Fruit fly (Drosophila melanogaster) whole organism, embryonic: ENCODE measurements around the gene RfC3.

Experiments
- Atf6 ChIP-seq: fragments of 200-800 bp; sonication (Bioruptor generic); IDR thresholded peaks from 2 replicates; pipeline ENCODE4 v1.3.6; 2022; ENCODE audit warnings: missing biosample characterization, missing genetic modification characterization
- CG10274 ChIP-seq: fragments of 200-800 bp; sonication (Bioruptor generic); optimal IDR thresholded peaks from 3 replicates; lab custom pipeline; 2017; ENCODE audit warnings: missing biosample characterization, mild to moderate bottlenecking, missing genetic modification characterization
- CG1233 ChIP-seq: fragments of 200-800 bp; sonication (Bioruptor generic); optimal IDR thresholded peaks from 4 replicates; lab custom pipeline; 2018; ENCODE audit warnings: missing biosample characterization, mild to moderate bottlenecking, missing genetic modification characterization
- CG12659 ChIP-seq: fragments of 200-800 bp; sonication (Bioruptor generic); optimal IDR thresholded peaks from 3 replicates; lab custom pipeline; 2017; ENCODE audit warnings: mild to moderate bottlenecking, missing biosample characterization, missing genetic modification reagents, missing genetic modification characterization
- CG14014 ChIP-seq: fragments of 200-800 bp; sonication (Bioruptor generic); IDR thresholded peaks from 2 replicates; pipeline ENCODE4 v1.3.6; 2022; ENCODE audit warnings: missing biosample characterization, missing genetic modification characterization
- CG16815 ChIP-seq: fragments of 200-800 bp; sonication (Bioruptor generic); optimal IDR thresholded peaks from 3 replicates; lab custom pipeline; 2017; ENCODE audit warnings: missing biosample characterization, mild to moderate bottlenecking, missing genetic modification characterization
- CG17186 ChIP-seq: fragments of 200-800 bp; sonication (Bioruptor generic); optimal IDR thresholded peaks from 3 replicates; lab custom pipeline; 2017; ENCODE audit warnings: missing biosample characterization, missing genetic modification reagents, missing genetic modification characterization
- CG17361 ChIP-seq: fragments of 200-800 bp; sonication (Bioruptor generic); IDR thresholded peaks from 3 replicates; pipeline ENCODE4 v1.3.6; 2022; ENCODE audit warnings: missing biosample characterization, missing genetic modification characterization
- CG17829 ChIP-seq: fragments of 200-800 bp; optimal IDR thresholded peaks from 2 replicates; lab custom pipeline; 2019; ENCODE audit warnings: missing biosample characterization, mild to moderate bottlenecking, missing genetic modification characterization, moderate library complexity
- CG1792 ChIP-seq: fragments of 200-800 bp; sonication (Bioruptor generic); optimal IDR thresholded peaks from 2 replicates; lab custom pipeline; 2016; ENCODE audit warnings: missing biosample characterization, missing genetic modification characterization
- CG18262 ChIP-seq: fragments of 200-800 bp; optimal IDR thresholded peaks from 3 replicates; lab custom pipeline; 2019; ENCODE audit warnings: missing biosample characterization, mild to moderate bottlenecking, missing genetic modification characterization, moderate library complexity
- CG30431 ChIP-seq: fragments of 200-800 bp; sonication (Bioruptor generic); optimal IDR thresholded peaks from 2 replicates; lab custom pipeline; 2017; ENCODE audit warnings: missing biosample characterization, missing genetic modification characterization
- CG34422 ChIP-seq: fragments of 200-800 bp; sonication (Bioruptor generic); IDR thresholded peaks from 3 replicates; pipeline ENCODE4 v1.3.6; 2022; ENCODE audit warnings: missing biosample characterization, missing genetic modification characterization
- CG6683 ChIP-seq: fragments of 200-800 bp; sonication (Bioruptor generic); optimal IDR thresholded peaks from 2 replicates; lab custom pipeline; 2017; ENCODE audit warnings: missing biosample characterization, mild to moderate bottlenecking, missing genetic modification characterization, missing genetic modification reagents
- CG7963 ChIP-seq: fragments of 200-800 bp; sonication (Bioruptor generic); IDR thresholded peaks from 3 replicates; pipeline ENCODE4 v1.3.6; 2022; ENCODE audit warnings: missing biosample characterization, missing genetic modification characterization; ENCODE audit not compliant: partially characterized antibody
- CG8281 ChIP-seq: fragments of 200-800 bp; sonication (Bioruptor generic); optimal IDR thresholded peaks from 2 replicates; lab custom pipeline; 2018; ENCODE audit warnings: missing biosample characterization, mild to moderate bottlenecking, missing genetic modification characterization, moderate library complexity
- CG9609 ChIP-seq: fragments of 200-800 bp; sonication (Bioruptor generic); optimal IDR thresholded peaks from 3 replicates; lab custom pipeline; 2016; ENCODE audit warnings: missing biosample characterization, missing genetic modification characterization
- Dp ChIP-seq: fragments of 200-800 bp; sonication (Bioruptor generic); optimal IDR thresholded peaks from 2 replicates; lab custom pipeline; 2018; ENCODE audit warnings: missing biosample characterization, mild to moderate bottlenecking, missing genetic modification characterization, moderate library complexity
- Dref ChIP-seq: fragments of 200-800 bp; sonication (Bioruptor generic); IDR thresholded peaks from 2 replicates; pipeline ENCODE4 v1.3.6; 2022; ENCODE audit warnings: missing biosample characterization, missing genetic modification characterization
- HLH54F ChIP-seq: fragments of 200-800 bp; sonication (Bioruptor generic); optimal IDR thresholded peaks from 3 replicates; lab custom pipeline; 2016; ENCODE audit warnings: missing biosample characterization, missing genetic modification characterization
- Hsf ChIP-seq: fragments of 200-800 bp; sonication (Bioruptor generic); optimal IDR thresholded peaks from 3 replicates; lab custom pipeline; 2016; ENCODE audit warnings: missing biosample characterization, missing genetic modification characterization
- NC2β ChIP-seq: fragments of 200-800 bp; sonication (Bioruptor generic); optimal IDR thresholded peaks from 2 replicates; lab custom pipeline; 2016; ENCODE audit warnings: missing biosample characterization, missing genetic modification characterization
- NfI ChIP-seq: fragments of 200-800 bp; sonication (Bioruptor generic); optimal IDR thresholded peaks from 3 replicates; lab custom pipeline; 2018; ENCODE audit warnings: missing biosample characterization, mild to moderate bottlenecking, missing genetic modification characterization, moderate library complexity
- Rfx ChIP-seq: fragments of 200-800 bp; sonication (Bioruptor generic); IDR thresholded peaks from 2 replicates; pipeline ENCODE4 v1.3.6; 2022; ENCODE audit warnings: missing biosample characterization, missing genetic modification characterization
- Rx ChIP-seq: fragments of 200-800 bp; sonication (Bioruptor generic); IDR thresholded peaks from 2 replicates; pipeline ENCODE4 v1.3.6; 2022; ENCODE audit warnings: missing biosample characterization, missing genetic modification characterization
- Sox102F ChIP-seq: fragments of 200-800 bp; sonication (Bioruptor generic); optimal IDR thresholded peaks from 2 replicates; lab custom pipeline; 2018; ENCODE audit warnings: missing biosample characterization, mild to moderate bottlenecking, missing genetic modification characterization, moderate library complexity
- Sry-β ChIP-seq: fragments of 200-800 bp; sonication (Bioruptor generic); optimal IDR thresholded peaks from 2 replicates; lab custom pipeline; 2018; ENCODE audit warnings: missing biosample characterization, mild to moderate bottlenecking, missing genetic modification characterization, moderate library complexity
- Vsx1 ChIP-seq: fragments of 200-800 bp; sonication (Bioruptor generic); optimal IDR thresholded peaks from 2 replicates; lab custom pipeline; 2017; ENCODE audit warnings: missing biosample characterization, mild to moderate bottlenecking, missing genetic modification characterization, missing genetic modification reagents
- bab2 ChIP-seq: fragments of 200-800 bp; sonication (Bioruptor generic); optimal IDR thresholded peaks from 2 replicates; lab custom pipeline; 2016; ENCODE audit warnings: missing biosample characterization, missing genetic modification characterization
- bcd ChIP-seq: fragments of 200-800 bp; sonication (Bioruptor generic); optimal IDR thresholded peaks from 2 replicates; lab custom pipeline; 2017; ENCODE audit warnings: missing biosample characterization, mild to moderate bottlenecking, missing genetic modification characterization
- bsh ChIP-seq, 2 experiments: fragments of 200-800 bp; sonication (Bioruptor generic); optimal IDR thresholded peaks; 2 replicates each; lab custom pipeline; 2017 to 2018; ENCODE audit warnings: mild to moderate bottlenecking in 2 of 2, missing biosample characterization in 2 of 2, missing genetic modification characterization in 2 of 2, moderate library complexity in 1 of 2
- cas ChIP-seq: fragments of 200-800 bp; sonication (Bioruptor generic); IDR thresholded peaks from 2 replicates; pipeline ENCODE4 v1.3.6; 2022; ENCODE audit warnings: missing biosample characterization, missing genetic modification characterization
- ci ChIP-seq: fragments of 200-800 bp; sonication (Bioruptor generic); IDR thresholded peaks from 3 replicates; pipeline ENCODE4 v1.3.6; 2022; ENCODE audit warnings: missing biosample characterization, missing genetic modification characterization
- da ChIP-seq: fragments of 200-800 bp; sonication (Bioruptor generic); optimal IDR thresholded peaks from 2 replicates; lab custom pipeline; 2016; ENCODE audit warnings: missing biosample characterization, missing genetic modification characterization
- dan ChIP-seq: fragments of 200-800 bp; sonication (Bioruptor generic); IDR thresholded peaks from 2 replicates; pipeline ENCODE4 v1.3.6; 2022; ENCODE audit warnings: missing biosample characterization, missing genetic modification characterization
- gcm2 ChIP-seq: fragments of 200-800 bp; sonication (Bioruptor generic); optimal IDR thresholded peaks from 2 replicates; lab custom pipeline; 2016; ENCODE audit warnings: missing biosample characterization, missing genetic modification characterization
- gt ChIP-seq: fragments of 200-800 bp; sonication (Bioruptor generic); IDR thresholded peaks from 2 replicates; pipeline ENCODE4 v1.3.6; 2022; ENCODE audit warnings: missing biosample characterization, missing genetic modification characterization
- ham ChIP-seq: fragments of 200-800 bp; sonication (Bioruptor generic); IDR thresholded peaks from 2 replicates; pipeline ENCODE4 v1.3.6; 2022; ENCODE audit warnings: missing biosample characterization, missing genetic modification characterization
- hbn ChIP-seq: fragments of 200-800 bp; sonication (Bioruptor generic); IDR thresholded peaks from 2 replicates; pipeline ENCODE4 v1.3.6; 2022; ENCODE audit warnings: missing biosample characterization, missing genetic modification characterization; ENCODE audit not compliant: partially characterized antibody
- mirr ChIP-seq: fragments of 200-800 bp; sonication (Bioruptor generic); optimal IDR thresholded peaks from 3 replicates; lab custom pipeline; 2018; ENCODE audit warnings: missing biosample characterization, mild to moderate bottlenecking, missing genetic modification characterization
- oc ChIP-seq: fragments of 200-800 bp; sonication (Bioruptor generic); optimal IDR thresholded peaks from 2 replicates; lab custom pipeline; 2018; ENCODE audit warnings: missing biosample characterization, mild to moderate bottlenecking, missing genetic modification characterization, moderate library complexity
- p53 ChIP-seq: fragments of 200-800 bp; sonication (Bioruptor generic); optimal IDR thresholded peaks from 2 replicates; lab custom pipeline; 2016; ENCODE audit warnings: missing biosample characterization, missing genetic modification characterization
- psq ChIP-seq: fragments of 200-800 bp; sonication (Bioruptor generic); optimal IDR thresholded peaks from 2 replicates; lab custom pipeline; 2017; ENCODE audit warnings: missing biosample characterization, missing genetic modification characterization
- sens-2 ChIP-seq: fragments of 200-800 bp; sonication (Bioruptor generic); IDR thresholded peaks from 2 replicates; pipeline ENCODE4 v1.3.6; 2022; ENCODE audit warnings: missing biosample characterization, missing genetic modification characterization
- sisA ChIP-seq: fragments of 200-800 bp; sonication (Bioruptor generic); IDR thresholded peaks from 2 replicates; pipeline ENCODE4 v1.3.6; 2022; ENCODE audit warnings: missing biosample characterization, missing genetic modification characterization
- slou ChIP-seq: fragments of 200-800 bp; sonication (Bioruptor generic); optimal IDR thresholded peaks from 3 replicates; lab custom pipeline; 2016; ENCODE audit warnings: missing biosample characterization, missing genetic modification characterization
- ssp ChIP-seq: fragments of 200-800 bp; sonication (Bioruptor generic); IDR thresholded peaks from 2 replicates; pipeline ENCODE4 v1.3.6; 2022; ENCODE audit warnings: missing biosample characterization, missing genetic modification characterization
- tap ChIP-seq: fragments of 200-800 bp; optimal IDR thresholded peaks from 3 replicates; lab custom pipeline; 2019; ENCODE audit warnings: missing biosample characterization, mild to moderate bottlenecking, missing genetic modification characterization, moderate library complexity
- tll ChIP-seq, 2 experiments: fragments of 200-800 bp in 1 of 2; fragments of >200 bp in 1 of 2; sonication (Bioruptor generic) in 1 of 2; optimal IDR thresholded peaks; 2 replicates each; lab custom pipeline; 2017 to 2019; ENCODE audit warnings: missing biosample characterization in 2 of 2, missing genetic modification characterization in 2 of 2, mild to moderate bottlenecking in 1 of 2, moderate library complexity in 1 of 2
- vfl ChIP-seq: fragments of 200-800 bp; sonication (Bioruptor generic); optimal IDR thresholded peaks from 2 replicates; lab custom pipeline; 2016; ENCODE audit warnings: missing biosample characterization, missing genetic modification characterization
- z ChIP-seq: fragments of 200-800 bp; sonication (Bioruptor generic); IDR thresholded peaks from 3 replicates; pipeline ENCODE4 v1.3.6; 2022; ENCODE audit warnings: missing biosample characterization, missing genetic modification characterization

RfC3 gene

dm6 chr2L:10408122-10408576, 10.8 kb upstream of the RfC3 start, which contains the start of the genes Ip259 and RpS27A (continued):
- TF ChIP-seq CG17829 (peak; percentile 46), hbn (GFP tag; lab: Robert Waterston, UW) (no peak), CG34422 (GFP tag; lab: Robert Waterston, UW) (peak; percentile 83; the same call in 2 of the 3 replicates), Vsx1 (GFP tag; lab: Kevin White, UChicago) (peak; percentile 61), CG1233 (peak; percentile 89), ci (GFP tag; lab: Robert Waterston, UW) (peak; percentile 92), cas (GFP tag; lab: Robert Waterston, UW) (0 out of 2 replicates have a peak, but pooled peaks have one; percentile 35), NfI (GFP tag; lab: Kevin White, UChicago) (peak; percentile 93), oc (tag; lab: Kevin White, UChicago) (no peak), CG12659 (peak; percentile 90), CG30431 (GFP tag; lab: Kevin White, UChicago) (peak; percentile 69), bsh (GFP tag; optimal IDR thresholded peaks at IDR 0.05; lab: Kevin White, UChicago) (peak in 1 of 2 experiments; percentile 61), vfl (GFP tag; lab: Kevin White, UChicago) (peak; percentile 34), CG17186 (GFP tag; lab: Kevin White, UChicago) (peak; percentile 41), psq (GFP tag; lab: Kevin White, UChicago) (peak; percentile 27), Hsf (GFP tag; lab: Kevin White, UChicago) (peak; percentile 80), CG1792 (GFP tag; lab: Kevin White, UChicago) (peak; percentile 15), tap (tag; lab: Kevin White, UChicago) (peak; percentile 66), tll (GFP tag; optimal IDR thresholded peaks at IDR 0.05; lab: Kevin White, UChicago) (no peak), CG10274 (GFP tag; lab: Kevin White, UChicago) (peak; percentile 27), da (GFP tag; lab: Kevin White, UChicago) (peak; percentile 95), mirr (peak; percentile 79), Rx (GFP tag; lab: Robert Waterston, UW) (no peak; the same call in 1 of the 2 replicates), HLH54F (GFP tag; lab: Kevin White, UChicago) (peak; percentile 58), Dref (peak; percentile 57), CG17361 (GFP tag; lab: Robert Waterston, UW) (peak; percentile 75; the same call in 2 of the 3 replicates), sens-2 (peak; percentile 86), CG8281 (peak; percentile 47), z (GFP tag; lab: Robert Waterston, UW) (no peak), slou (peak; percentile 77), Sry-β (GFP tag; lab: Kevin White, UChicago) (peak; percentile 53), NC2β (GFP tag; lab: Kevin White, UChicago) (peak; percentile 96), ssp (GFP tag; lab: Robert Waterston, UW) (peak; percentile 96), sisA (GFP tag; lab: Robert Waterston, UW) (no peak; the same call in 1 of the 2 replicates), CG7963 (GFP tag; lab: Robert Waterston, UW) (no peak), CG9609 (GFP tag; lab: Kevin White, UChicago) (peak; percentile 62), bab2 (GFP tag; lab: Kevin White, UChicago) (peak; percentile 1), Dp (GFP tag; lab: Kevin White, UChicago) (no peak), Rfx (GFP tag; lab: Robert Waterston, UW) (peak; percentile 86; the same call in 1 of the 2 replicates), CG14014 (GFP tag; lab: Robert Waterston, UW) (peak; percentile 65; the same call in 1 of the 2 replicates), dan (no peak), gt (GFP tag; lab: Robert Waterston, UW) (no peak), ham (GFP tag; lab: Robert Waterston, UW) (no peak), CG6683 (GFP tag; lab: Kevin White, UChicago) (peak; percentile 51), CG16815 (GFP tag; lab: Kevin White, UChicago) (peak; percentile 6), Atf6 (peak; percentile 66), Sox102F (GFP tag; lab: Kevin White, UChicago) (no peak), bcd (peak; percentile 89), p53 (GFP tag; lab: Kevin White, UChicago) (peak; percentile 62), gcm2 (GFP tag; lab: Kevin White, UChicago) (peak; percentile 10), CG18262 (tag; lab: Kevin White, UChicago) (peak; percentile 54)
